Worm (Caenorhabditis elegans): Measurements from ENCODE around the gene srw-142.
"Not testable (repeated sequence)": the region's sequence is repeated elsewhere in the genome, so short reads cannot be mapped to it uniquely, and the experiment has no call there.

srw-142 gene

DNA sequence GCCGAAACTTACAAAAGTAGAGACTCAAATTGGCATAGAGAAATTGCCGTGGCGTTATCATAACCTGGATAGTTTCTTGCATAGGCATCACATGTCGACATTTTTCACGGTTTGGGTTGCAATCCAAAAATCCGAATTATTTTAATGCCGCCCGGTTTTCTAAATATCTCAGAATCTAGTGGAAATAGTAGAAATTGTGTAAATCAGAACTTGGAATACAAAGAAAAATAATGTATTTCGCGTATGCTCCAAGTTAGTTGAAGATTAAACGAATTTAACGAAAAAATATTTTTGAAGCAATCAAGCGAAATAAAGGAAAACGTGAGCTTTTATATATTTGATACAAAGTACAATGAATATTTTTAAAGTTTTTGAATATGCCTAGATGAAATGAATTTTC is 2.8 kb upstream of the srw-142 start, which contains the start of gene srw-144:
Gene srw-144 (minus strand): TSS at position 101 of the 400 bp plus-strand sequence.
- TF ChIP-seq elt-1 (tag; optimal IDR thresholded peaks at IDR 0.05; ENCODE audit: borderline replicate concordance, insufficient read depth): no peak
- no peak for TF ChIP-seq ham-2 (GFP tag; optimal IDR thresholded peaks at IDR 0.05)
- no peak for TF ChIP-seq nhr-28 (tag; optimal IDR thresholded peaks at IDR 0.05)
- TF ChIP-seq pha-4 (tag; optimal IDR thresholded peaks at IDR 0.05): no peak
- no peak for TF ChIP-seq cnd-1 (tag; optimal IDR thresholded peaks at IDR 0.05)
- TF ChIP-seq ceh-43 (GFP tag; optimal IDR thresholded peaks at IDR 0.05): no peak
- TF ChIP-seq bed-3 (GFP tag; optimal IDR thresholded peaks at IDR 0.05): no peak
- no peak for TF ChIP-seq zip-8 (tag; optimal IDR thresholded peaks at IDR 0.05)
- TF ChIP-seq tbx-8 (GFP tag; optimal IDR thresholded peaks at IDR 0.05): no peak
- TF ChIP-seq ztf-11 (tag; optimal IDR thresholded peaks at IDR 0.05): no peak
- no peak for TF ChIP-seq flh-1 (GFP tag; optimal IDR thresholded peaks at IDR 0.05)
- TF ChIP-seq drap-1 (GFP tag; optimal IDR thresholded peaks at IDR 0.05): no peak
- TF ChIP-seq mep-1 (tag; optimal IDR thresholded peaks at IDR 0.05): no peak
- no peak for TF ChIP-seq nhr-12 (tag; optimal IDR thresholded peaks at IDR 0.05)
- TF ChIP-seq sem-2 (GFP tag; optimal IDR thresholded peaks at IDR 0.05): no peak
- no peak for TF ChIP-seq unc-62 (GFP tag; optimal IDR thresholded peaks at IDR 0.05)

DNA sequence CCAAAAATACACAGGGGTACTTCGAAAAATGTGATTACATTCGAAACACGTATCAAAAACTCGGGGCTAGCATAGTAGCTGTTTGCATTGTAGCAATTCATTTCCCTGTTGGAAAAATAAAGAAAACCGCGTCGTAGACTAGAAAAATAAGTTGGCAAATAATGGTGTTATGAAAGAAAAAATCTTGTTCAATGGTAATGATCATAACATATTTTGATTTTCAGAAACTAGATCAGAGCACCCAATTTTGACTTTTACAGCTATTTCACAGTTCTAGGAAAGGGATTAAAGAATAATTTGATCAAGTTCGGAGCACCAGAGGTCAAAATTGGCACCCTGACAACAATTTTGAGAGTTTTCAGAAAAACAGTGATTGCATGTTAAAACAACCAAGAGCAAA is 2.8 kb downstream of the srw-142 start, which contains the start of gene srh-248:
Gene srh-248 (minus strand): TSS at position 101 of the 400 bp plus-strand sequence.
- not testable (repeated sequence) for TF ChIP-seq elt-1 (tag; optimal IDR thresholded peaks at IDR 0.05; ENCODE audit: borderline replicate concordance, insufficient read depth); mls-2 (tag; optimal IDR thresholded peaks at IDR 0.05); unc-62 (GFP tag; optimal IDR thresholded peaks at IDR 0.05)

DNA sequence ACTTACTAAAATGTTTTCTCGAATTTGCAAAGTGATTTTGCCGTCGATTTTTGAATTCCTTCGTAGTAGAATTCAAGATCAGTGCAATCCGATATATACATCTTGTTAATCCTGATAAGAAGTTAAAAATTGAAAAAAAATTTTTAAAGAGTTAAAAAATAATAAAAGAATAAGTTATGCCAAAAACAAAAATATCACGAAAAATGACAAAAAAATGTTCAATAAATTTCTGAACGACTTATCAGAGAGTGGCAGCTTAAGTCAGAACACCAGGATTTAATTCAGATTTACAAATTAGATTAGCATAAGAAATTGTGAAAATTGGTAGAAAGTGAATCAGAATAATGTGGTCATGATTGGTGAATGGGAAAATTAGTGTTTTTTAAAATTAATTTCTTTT is 6.0 kb downstream of the srw-142 start, which contains the start of gene srw-122:
Gene srw-122 (minus strand): TSS at position 101 of the 400 bp plus-strand sequence.
- not testable (repeated sequence) for TF ChIP-seq zip-8, nhr-12, mep-1 (tag; optimal IDR thresholded peaks at IDR 0.05)

DNA sequence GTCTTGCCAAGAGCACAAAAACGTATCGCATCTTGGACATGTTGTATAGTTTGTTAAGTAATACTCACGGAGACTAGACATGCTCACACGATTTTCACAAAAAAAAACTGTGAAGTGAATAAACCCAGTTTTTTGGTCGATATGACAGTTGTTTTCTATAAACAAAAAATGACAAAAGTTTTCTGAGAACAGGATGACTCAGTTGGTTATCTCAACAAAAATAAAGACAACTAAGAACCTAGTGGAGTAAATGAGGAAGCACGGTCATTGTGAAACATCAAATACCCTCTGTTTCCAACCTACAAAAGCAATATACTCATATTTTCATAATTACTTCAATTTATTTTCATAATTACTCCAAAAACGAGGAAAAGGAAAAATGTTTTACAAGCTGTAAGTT is 12.5 kb downstream of the srw-142 start, which contains the start of gene srh-87:
Gene srh-87 (minus strand): TSS at position 101 of the 400 bp plus-strand sequence.
- TF ChIP-seq tbx-8 (GFP tag; optimal IDR thresholded peaks at IDR 0.05): no peak
- no peak for TF ChIP-seq nhr-237 (tag; optimal IDR thresholded peaks at IDR 0.05)
- TF ChIP-seq ceh-39 (tag; optimal IDR thresholded peaks at IDR 0.05): no peak
- no peak for TF ChIP-seq ces-1 (GFP tag; optimal IDR thresholded peaks at IDR 0.05)
- no peak for TF ChIP-seq nhr-2 (tag; optimal IDR thresholded peaks at IDR 0.05)
- no peak for TF ChIP-seq M03D4.4 (tag; optimal IDR thresholded peaks at IDR 0.05)
- TF ChIP-seq ceh-83 (GFP tag; optimal IDR thresholded peaks at IDR 0.05): no peak
- no peak for TF ChIP-seq ztf-11 (tag; optimal IDR thresholded peaks at IDR 0.05)
- TF ChIP-seq nhr-76 (tag; optimal IDR thresholded peaks at IDR 0.05): no peak
- no peak for TF ChIP-seq lsy-2 (tag; optimal IDR thresholded peaks at IDR 0.05)
- TF ChIP-seq elt-1 (tag; optimal IDR thresholded peaks at IDR 0.05; ENCODE audit: borderline replicate concordance, insufficient read depth): no peak
- no peak for TF ChIP-seq mep-1 (tag; optimal IDR thresholded peaks at IDR 0.05)
- no peak for TF ChIP-seq bed-3 (GFP tag; optimal IDR thresholded peaks at IDR 0.05)
- TF ChIP-seq sptf-1 (tag; optimal IDR thresholded peaks at IDR 0.05): no peak
- no peak for TF ChIP-seq zip-8 (tag; optimal IDR thresholded peaks at IDR 0.05)
- TF ChIP-seq ceh-43 (GFP tag; optimal IDR thresholded peaks at IDR 0.05): no peak

DNA sequence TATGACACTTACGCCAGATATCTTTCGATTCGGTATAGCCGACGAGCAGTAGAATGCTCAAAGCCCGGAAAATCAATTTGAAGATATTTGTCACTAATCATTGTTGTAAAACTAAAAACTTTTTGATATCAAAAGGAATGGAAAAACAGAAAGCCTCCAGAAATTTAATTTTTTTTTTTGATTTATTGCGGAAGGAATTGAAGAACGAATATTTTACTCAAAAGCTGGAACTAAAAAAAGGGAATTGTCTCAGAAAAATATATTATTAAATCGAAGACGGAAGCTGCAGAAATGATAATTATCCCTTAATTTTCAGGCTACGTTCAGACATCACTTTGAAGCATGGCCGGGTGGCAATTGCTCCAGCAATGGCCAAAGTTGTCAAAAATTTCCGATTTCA is 14.2 kb downstream of the srw-142 start, which contains the start of gene srw-137:
Gene srw-137 (minus strand): TSS at position 101 of the 400 bp plus-strand sequence.
- TF ChIP-seq hlh-1 (tag; optimal IDR thresholded peaks at IDR 0.05): no peak
- no peak for TF ChIP-seq flh-1 (GFP tag; optimal IDR thresholded peaks at IDR 0.05)
- no peak for TF ChIP-seq nhr-28 (tag; optimal IDR thresholded peaks at IDR 0.05)
- no peak for TF ChIP-seq ceh-83 (GFP tag; optimal IDR thresholded peaks at IDR 0.05)
- TF ChIP-seq unc-62 (GFP tag; optimal IDR thresholded peaks at IDR 0.05): no peak
- TF ChIP-seq ham-2 (GFP tag; optimal IDR thresholded peaks at IDR 0.05): no peak
- TF ChIP-seq snpc-4 (tag; optimal IDR thresholded peaks at IDR 0.05): no peak
- no peak for TF ChIP-seq lsy-2 (tag; optimal IDR thresholded peaks at IDR 0.05)
- TF ChIP-seq lin-13 (tag; optimal IDR thresholded peaks at IDR 0.05): no peak
- no peak for TF ChIP-seq zip-8 (tag; optimal IDR thresholded peaks at IDR 0.05)
- no peak for TF ChIP-seq sem-2 (GFP tag; optimal IDR thresholded peaks at IDR 0.05)
- TF ChIP-seq nhr-12 (tag; optimal IDR thresholded peaks at IDR 0.05): no peak
- no peak for TF ChIP-seq bed-3 (GFP tag; optimal IDR thresholded peaks at IDR 0.05)
- TF ChIP-seq lin-32 (GFP tag; optimal IDR thresholded peaks at IDR 0.05): no peak
- no peak for TF ChIP-seq ceh-39 (tag; optimal IDR thresholded peaks at IDR 0.05)
- no peak for TF ChIP-seq unc-39 (tag; optimal IDR thresholded peaks at IDR 0.05)
- TF ChIP-seq M03D4.4 (tag; optimal IDR thresholded peaks at IDR 0.05): no peak
